Fruit fly (Drosophila melanogaster): ENCODE results near the gene CG3819.

CG3819 gene

DNA sequence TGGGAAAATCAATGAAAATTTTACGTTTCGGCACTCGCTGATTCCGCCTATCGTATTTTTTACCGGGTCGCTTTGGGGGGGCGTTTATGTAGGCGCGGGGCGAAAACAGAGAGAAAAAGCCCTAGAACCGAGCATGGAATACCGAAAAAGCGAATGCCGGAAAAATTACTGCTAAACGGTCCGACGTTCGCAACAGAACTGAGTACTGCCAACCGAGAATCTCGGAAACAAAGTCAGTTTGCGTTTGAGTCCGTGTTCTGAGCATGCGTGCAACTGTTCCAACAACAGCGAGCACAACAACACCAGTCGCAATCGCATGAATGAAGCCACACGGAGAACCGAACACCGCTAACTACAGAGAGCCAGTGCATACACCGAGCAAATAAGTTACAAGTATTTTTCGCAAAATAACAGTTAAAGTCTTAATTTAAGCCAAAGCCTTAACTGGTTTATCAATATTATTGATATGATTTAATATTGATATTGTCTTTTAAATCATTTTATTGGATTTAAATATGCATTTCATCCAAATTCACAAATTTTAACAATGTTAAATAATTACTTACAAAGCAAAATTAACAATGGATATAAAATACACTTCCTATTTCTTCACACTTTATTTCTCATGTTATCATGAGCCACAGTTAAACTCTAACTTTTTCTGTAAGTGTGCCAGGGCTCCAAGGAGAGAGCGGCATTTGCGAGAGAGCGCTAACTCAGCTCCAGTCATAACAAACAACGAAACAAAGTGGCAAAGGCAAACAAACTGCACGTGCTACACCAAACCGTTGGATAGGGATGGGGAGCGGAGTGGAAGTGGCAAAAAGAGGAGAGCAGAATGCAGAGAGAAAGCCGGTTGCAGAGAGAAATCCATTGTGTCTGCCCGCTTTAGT lies 31.4 kb downstream of the CG3819 start, which contains the start of gene CG3961 (continued):
- TF ChIP-seq CG10669 (GFP tag; optimal IDR thresholded peaks at IDR 0.05) (peak; percentile 98), Sox102F (GFP tag; optimal IDR thresholded peaks at IDR 0.05) (peak; percentile 97), Met (GFP tag; optimal IDR thresholded peaks at IDR 0.05) (peak; percentile 98), CG11902 (GFP tag; optimal IDR thresholded peaks at IDR 0.05) (peak; percentile 93), cyc (GFP tag; optimal IDR thresholded peaks at IDR 0.05) (peak; percentile 96), ss (GFP tag; optimal IDR thresholded peaks at IDR 0.05) (peak; percentile 99), Ets21C (GFP tag; optimal IDR thresholded peaks at IDR 0.05) (peak; percentile 91), net (GFP tag; optimal IDR thresholded peaks at IDR 0.05) (peak; percentile 99), Hr4 (GFP tag; optimal IDR thresholded peaks at IDR 0.05) (peak; percentile 98), esn (GFP tag; optimal IDR thresholded peaks at IDR 0.05) (peak; percentile 99), CG8119 (GFP tag; IDR thresholded peaks at IDR 0.05) (peak; percentile 99), Sox14 (GFP tag; optimal IDR thresholded peaks at IDR 0.05) (peak; percentile 97), spab (GFP tag; optimal IDR thresholded peaks at IDR 0.05) (peak; percentile 99), Eip93F (GFP tag; optimal IDR thresholded peaks at IDR 0.05) (peak; percentile 89), CG6792 (GFP tag; optimal IDR thresholded peaks at IDR 0.05) (peak; percentile 99), Ets96B (tag; optimal IDR thresholded peaks at IDR 0.05) (peak; percentile 99), CG9139 (GFP tag; optimal IDR thresholded peaks at IDR 0.05) (peak; percentile 98), Blimp-1 (GFP tag; optimal IDR thresholded peaks at IDR 0.05) (peak; percentile 96), Hr38 (GFP tag; optimal IDR thresholded peaks at IDR 0.05) (no peak), lz (GFP tag; optimal IDR thresholded peaks at IDR 0.05) (peak; percentile 98), CG3032 (tag; optimal IDR thresholded peaks at IDR 0.05) (peak; percentile 99), CG6163 (GFP tag; IDR thresholded peaks at IDR 0.05) (peak; percentile 89), fd59A (GFP tag; optimal IDR thresholded peaks at IDR 0.05) (peak; percentile 99), CG15336 (GFP tag; IDR thresholded peaks at IDR 0.05) (peak; percentile 98), CG3919 (GFP tag; optimal IDR thresholded peaks at IDR 0.05) (peak; percentile 99), CG10631 (GFP tag; optimal IDR thresholded peaks at IDR 0.05) (peak; percentile 99), CG16779 (tag; optimal IDR thresholded peaks at IDR 0.05) (peak; percentile 98), Hr39 (GFP tag; optimal IDR thresholded peaks at IDR 0.05) (peak; percentile 94), CG6276 (GFP tag; optimal IDR thresholded peaks at IDR 0.05) (peak; percentile 98), CG11294 (GFP tag; IDR thresholded peaks at IDR 0.05) (peak; percentile 92; the same call in 1 of the 2 replicates), CG32006 (GFP tag; optimal IDR thresholded peaks at IDR 0.05) (peak; percentile 100), CG1621 (tag; optimal IDR thresholded peaks at IDR 0.05) (peak; percentile 94), Smox (GFP tag; optimal IDR thresholded peaks at IDR 0.05) (peak; percentile 98), Gug (GFP tag; IDR thresholded peaks at IDR 0.05) (peak; percentile 94), svp (GFP tag) (peak; percentile 98), dsx (GFP tag; optimal IDR thresholded peaks at IDR 0.05; ENCODE audit: poor library complexity, severe bottlenecking) (peak; percentile 98), Eip75B (GFP tag; optimal IDR thresholded peaks at IDR 0.05) (peak; percentile 98), dac (GFP tag; optimal IDR thresholded peaks at IDR 0.05) (peak; percentile 94)

DNA sequence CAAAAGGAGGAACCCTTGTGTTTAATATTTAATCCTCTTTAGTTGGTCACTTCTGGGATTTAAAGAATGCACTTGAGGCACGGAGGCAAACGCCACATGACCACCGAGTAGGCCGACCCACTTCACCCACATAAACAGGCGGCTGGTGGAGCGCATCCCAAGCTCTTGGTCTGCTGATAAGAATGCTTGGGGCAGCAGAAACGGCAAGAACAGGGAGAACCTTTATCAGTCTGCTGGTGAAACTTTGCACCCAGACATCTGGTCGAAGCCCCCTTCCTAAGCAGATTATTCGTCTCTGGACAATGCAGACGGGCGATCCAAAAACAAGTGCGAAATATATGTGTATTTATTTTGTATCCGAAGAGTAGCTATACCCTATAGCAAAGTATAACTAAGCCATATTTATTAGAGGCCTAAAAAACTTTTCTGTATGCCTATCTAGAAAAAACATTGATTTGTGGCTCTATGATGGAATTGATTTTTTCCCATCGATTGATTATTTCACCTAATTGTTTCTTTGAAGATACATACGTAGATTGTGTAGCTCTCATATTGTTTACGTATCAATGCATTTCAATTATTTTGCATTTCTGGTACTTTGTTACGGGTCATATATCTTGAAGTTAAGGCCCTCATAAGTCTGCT lies 32.6 kb downstream of the CG3819 start:
- TF ChIP-seq CG1621 (tag; optimal IDR thresholded peaks at IDR 0.05) (no peak), eg (GFP tag; IDR thresholded peaks at IDR 0.05) (no peak; the same call in 2 of the 3 replicates), CG3919 (GFP tag; optimal IDR thresholded peaks at IDR 0.05) (no peak), dac (GFP tag; optimal IDR thresholded peaks at IDR 0.05) (no peak), acj6 (GFP tag; optimal IDR thresholded peaks at IDR 0.05) (peak; percentile 10), OdsH (GFP tag; optimal IDR thresholded peaks at IDR 0.05) (peak; percentile 25), Sox15 (GFP tag; optimal IDR thresholded peaks at IDR 0.05) (no peak), Lpt (GFP tag; optimal IDR thresholded peaks at IDR 0.05) (peak; percentile 16), esn (GFP tag; optimal IDR thresholded peaks at IDR 0.05) (peak; percentile 35), CG9139 (GFP tag; optimal IDR thresholded peaks at IDR 0.05) (peak; percentile 70), Hr39 (GFP tag; optimal IDR thresholded peaks at IDR 0.05) (no peak), topi (GFP tag; optimal IDR thresholded peaks at IDR 0.05) (peak; percentile 14), Eip78C (GFP tag) (peak; percentile 80), spab (GFP tag; optimal IDR thresholded peaks at IDR 0.05) (peak; percentile 36), Ets96B (tag; optimal IDR thresholded peaks at IDR 0.05) (peak; percentile 12), CG3032 (tag; optimal IDR thresholded peaks at IDR 0.05) (peak; percentile 8), CG6854 (GFP tag; optimal IDR thresholded peaks at IDR 0.05) (peak; percentile 16), CG34406 (GFP tag; optimal IDR thresholded peaks at IDR 0.05) (no peak), CG11294 (GFP tag; IDR thresholded peaks at IDR 0.05) (peak; percentile 16; the same call in 1 of the 2 replicates), Smox (GFP tag; optimal IDR thresholded peaks at IDR 0.05) (peak; percentile 5), CG32006 (GFP tag; optimal IDR thresholded peaks at IDR 0.05) (peak; percentile 7), fd59A (GFP tag; optimal IDR thresholded peaks at IDR 0.05) (no peak), cyc (GFP tag; optimal IDR thresholded peaks at IDR 0.05) (no peak)

All from whole organism, prepupa.